Fruit fly (Drosophila melanogaster) whole organism, embryonic: Measurements from ENCODE around the gene CG16854.

Source experiments
- ATbp ChIP-seq: fragments of 200-800 bp; sonication (Bioruptor generic); optimal IDR thresholded peaks from 2 replicates; lab custom pipeline; 2017; ENCODE audit warnings: missing biosample characterization, mild to moderate bottlenecking, missing genetic modification characterization, missing genetic modification reagents
- Abd-B ChIP-seq: fragments of 200-800 bp; sonication (Bioruptor generic); optimal IDR thresholded peaks from 2 replicates; lab custom pipeline; 2018; ENCODE audit warnings: missing biosample characterization, mild to moderate bottlenecking, missing genetic modification characterization, moderate library complexity
- Ada2b ChIP-seq: fragments of 200-800 bp; sonication (Bioruptor generic); IDR thresholded peaks from 2 replicates; pipeline ENCODE4 v1.3.6; 2022; ENCODE audit warnings: missing biosample characterization, missing genetic modification characterization
- CG10321 ChIP-seq: fragments of 200-800 bp; sonication (Bioruptor generic); IDR thresholded peaks from 2 replicates; pipeline ENCODE4 v1.3.6; 2022; ENCODE audit warnings: missing biosample characterization, missing genetic modification characterization
- CG11560 ChIP-seq: fragments of 200-800 bp; sonication (Bioruptor generic); IDR thresholded peaks from 3 replicates; pipeline ENCODE4 v1.3.6; 2022; ENCODE audit warnings: missing biosample characterization, missing genetic modification characterization
- CG12155 ChIP-seq: fragments of 200-800 bp; sonication (Bioruptor generic); optimal IDR thresholded peaks from 3 replicates; lab custom pipeline; 2016; ENCODE audit warnings: missing biosample characterization, missing genetic modification characterization
- CG12236 ChIP-seq: fragments of 200-800 bp; sonication (Bioruptor generic); optimal IDR thresholded peaks from 2 replicates; lab custom pipeline; 2016; ENCODE audit warnings: missing biosample characterization, missing genetic modification characterization
- CG14050 ChIP-seq: fragments of 200-800 bp; sonication (Bioruptor generic); IDR thresholded peaks from 3 replicates; pipeline ENCODE4 v1.3.6; 2022; ENCODE audit warnings: missing biosample characterization, missing genetic modification characterization
- CG17568 ChIP-seq: fragments of 200-800 bp; sonication (Bioruptor generic); optimal IDR thresholded peaks from 2 replicates; lab custom pipeline; 2018; ENCODE audit warnings: missing biosample characterization, mild to moderate bottlenecking, missing genetic modification characterization, moderate library complexity
- CG17612 ChIP-seq: fragments of 200-800 bp; sonication (Bioruptor generic); IDR thresholded peaks from 2 replicates; pipeline ENCODE4 v1.3.6; 2022; ENCODE audit warnings: missing biosample characterization, missing genetic modification characterization
- CG4820 ChIP-seq: fragments of 200-800 bp; sonication (Bioruptor generic); optimal IDR thresholded peaks from 3 replicates; lab custom pipeline; 2016; ENCODE audit warnings: missing biosample characterization, missing genetic modification characterization
- CG5953 ChIP-seq: fragments of 200-800 bp; sonication (Bioruptor generic); IDR thresholded peaks from 2 replicates; pipeline ENCODE4 v1.3.6; 2022; ENCODE audit warnings: missing biosample characterization, missing genetic modification characterization
- CG6272 ChIP-seq: fragments of 200-800 bp; sonication (Bioruptor generic); IDR thresholded peaks from 2 replicates; pipeline ENCODE4 v1.3.6; 2022; ENCODE audit warnings: missing biosample characterization, missing genetic modification characterization
- CG6765 ChIP-seq: fragments of 200-800 bp; sonication (Bioruptor generic); optimal IDR thresholded peaks from 3 replicates; lab custom pipeline; 2017; ENCODE audit warnings: missing biosample characterization, mild to moderate bottlenecking, missing genetic modification characterization
- CG8281 ChIP-seq: fragments of 200-800 bp; sonication (Bioruptor generic); optimal IDR thresholded peaks from 2 replicates; lab custom pipeline; 2018; ENCODE audit warnings: missing biosample characterization, mild to moderate bottlenecking, missing genetic modification characterization, moderate library complexity
- CG8388 ChIP-seq: fragments of 200-800 bp; sonication (Bioruptor generic); optimal IDR thresholded peaks from 2 replicates; lab custom pipeline; 2019; ENCODE audit warnings: missing biosample characterization, mild to moderate bottlenecking, missing genetic modification characterization, moderate library complexity
- CG9876 ChIP-seq: fragments of 200-800 bp; sonication (Bioruptor generic); optimal IDR thresholded peaks from 2 replicates; lab custom pipeline; 2016; ENCODE audit warnings: missing biosample characterization, missing genetic modification characterization
- CoRest ChIP-seq: fragments of 200-800 bp; sonication (Bioruptor generic); optimal IDR thresholded peaks from 3 replicates; lab custom pipeline; 2018; ENCODE audit warnings: missing biosample characterization, mild to moderate bottlenecking, missing genetic modification characterization, moderate library complexity
- Dbx ChIP-seq: fragments of 200-800 bp; sonication (Bioruptor generic); IDR thresholded peaks from 3 replicates; pipeline ENCODE4 v1.3.6; 2022; ENCODE audit warnings: missing biosample characterization, missing genetic modification characterization
- Dek ChIP-seq: fragments of 200-800 bp; sonication (Bioruptor generic); optimal IDR thresholded peaks from 3 replicates; lab custom pipeline; 2019; ENCODE audit warnings: missing biosample characterization, mild to moderate bottlenecking, missing genetic modification characterization, moderate library complexity
- Fer1 ChIP-seq: fragments of 200-800 bp; sonication (Bioruptor generic); optimal IDR thresholded peaks from 2 replicates; lab custom pipeline; 2017; ENCODE audit warnings: missing biosample characterization, mild to moderate bottlenecking, missing genetic modification characterization
- Fer2 ChIP-seq: fragments of 200-800 bp; sonication (Bioruptor generic); optimal IDR thresholded peaks from 2 replicates; lab custom pipeline; 2018; ENCODE audit warnings: missing biosample characterization, mild to moderate bottlenecking, missing genetic modification characterization, moderate library complexity
- Fer3 ChIP-seq: fragments of 200-800 bp; sonication (Bioruptor generic); optimal IDR thresholded peaks from 2 replicates; lab custom pipeline; 2018; ENCODE audit warnings: missing biosample characterization, mild to moderate bottlenecking, missing genetic modification characterization, moderate library complexity
- Hr3 ChIP-seq: fragments of 200-800 bp; sonication (Bioruptor generic); optimal IDR thresholded peaks from 3 replicates; lab custom pipeline; 2016; ENCODE audit warnings: missing biosample characterization, missing genetic modification characterization
- Hr78 ChIP-seq, 2 experiments: fragments of 200-800 bp in 1 of 2; fragments of >200 bp in 1 of 2; sonication (Bioruptor generic) in 1 of 2; optimal IDR thresholded peaks; 2 replicates each; lab custom pipeline; 2017 to 2019; ENCODE audit warnings: missing biosample characterization in 2 of 2, missing genetic modification characterization in 2 of 2, mild to moderate bottlenecking in 1 of 2, moderate library complexity in 1 of 2
- Max ChIP-seq: fragments of 200-800 bp; sonication (Bioruptor generic); optimal IDR thresholded peaks from 2 replicates; lab custom pipeline; 2016; ENCODE audit warnings: missing biosample characterization, mild to moderate bottlenecking, missing genetic modification characterization
- Stat92E ChIP-seq, 3 experiments: fragments of >200 bp in 2 of 3; fragments of 200-800 bp in 1 of 3; sonication (Bioruptor generic) in 1 of 3; optimal IDR thresholded peaks; 2 replicates each; lab custom pipeline; 2017 to 2019; ENCODE audit warnings: missing biosample characterization in 3 of 3, missing genetic modification characterization in 3 of 3, mild to moderate bottlenecking in 1 of 3, moderate library complexity in 1 of 3
- Xbp1 ChIP-seq: fragments of 200-800 bp; sonication (Bioruptor generic); optimal IDR thresholded peaks from 3 replicates; lab custom pipeline; 2016; ENCODE audit warnings: missing biosample characterization, mild to moderate bottlenecking, missing genetic modification characterization
- ab ChIP-seq: fragments of 200-800 bp; sonication (Bioruptor generic); optimal IDR thresholded peaks from 2 replicates; lab custom pipeline; 2016; ENCODE audit warnings: missing biosample characterization, missing genetic modification characterization
- al ChIP-seq: fragments of 200-800 bp; sonication (Bioruptor generic); IDR thresholded peaks from 2 replicates; pipeline ENCODE4 v1.3.6; 2022; ENCODE audit warnings: missing biosample characterization, missing genetic modification characterization
- ap ChIP-seq: fragments of 200-800 bp; sonication (Bioruptor generic); IDR thresholded peaks from 2 replicates; pipeline ENCODE4 v1.3.6; 2022; ENCODE audit warnings: missing biosample characterization, missing genetic modification characterization
- ara ChIP-seq: fragments of 200-800 bp; sonication (Bioruptor generic); IDR thresholded peaks from 2 replicates; pipeline ENCODE4 v1.3.6; 2022; ENCODE audit warnings: missing biosample characterization, missing genetic modification characterization
- chinmo ChIP-seq: fragments of 200-800 bp; sonication (Bioruptor generic); IDR thresholded peaks from 4 replicates; pipeline ENCODE4 v1.3.6; 2022; ENCODE audit warnings: missing biosample characterization, missing genetic modification characterization; ENCODE audit not compliant: partially characterized antibody
- crc ChIP-seq: fragments of 200-800 bp; sonication (Bioruptor generic); optimal IDR thresholded peaks from 2 replicates; lab custom pipeline; 2016; ENCODE audit warnings: missing biosample characterization, missing genetic modification characterization
- disco-r ChIP-seq: fragments of 200-800 bp; sonication (Bioruptor generic); optimal IDR thresholded peaks from 2 replicates; lab custom pipeline; 2016; ENCODE audit warnings: missing biosample characterization, missing genetic modification characterization
- ewg ChIP-seq: fragments of 200-800 bp; sonication (Bioruptor generic); optimal IDR thresholded peaks from 3 replicates; lab custom pipeline; 2017; ENCODE audit warnings: mild to moderate bottlenecking, missing biosample characterization, missing genetic modification reagents, missing genetic modification characterization
- eyg ChIP-seq: fragments of 200-800 bp; sonication (Bioruptor generic); optimal IDR thresholded peaks from 3 replicates; lab custom pipeline; 2016; ENCODE audit warnings: missing biosample characterization, missing genetic modification characterization
- fru ChIP-seq: fragments of >200 bp; optimal IDR thresholded peaks from 2 replicates; lab custom pipeline; 2017
- her ChIP-seq: fragments of 200-800 bp; sonication (Bioruptor generic); optimal IDR thresholded peaks from 2 replicates; lab custom pipeline; 2016; ENCODE audit warnings: missing biosample characterization, missing genetic modification characterization
- kah ChIP-seq: fragments of 200-800 bp; sonication (Bioruptor generic); optimal IDR thresholded peaks from 2 replicates; lab custom pipeline; 2018; ENCODE audit warnings: missing biosample characterization, mild to moderate bottlenecking, missing genetic modification characterization
- klu ChIP-seq: fragments of 200-800 bp; sonication (Bioruptor generic); IDR thresholded peaks from 2 replicates; pipeline ENCODE4 v1.3.6; 2022; ENCODE audit warnings: missing biosample characterization, missing genetic modification characterization
- lbe ChIP-seq: fragments of 200-800 bp; sonication (Bioruptor generic); optimal IDR thresholded peaks from 2 replicates; lab custom pipeline; 2016; ENCODE audit warnings: missing biosample characterization, mild to moderate bottlenecking, missing genetic modification characterization
- pho ChIP-seq: fragments of 200-800 bp; sonication (Bioruptor generic); optimal IDR thresholded peaks from 2 replicates; lab custom pipeline; 2016; ENCODE audit warnings: missing biosample characterization, missing genetic modification characterization
- pita ChIP-seq: fragments of 200-800 bp; sonication (Bioruptor generic); optimal IDR thresholded peaks from 2 replicates; lab custom pipeline; 2017; ENCODE audit warnings: missing biosample characterization, mild to moderate bottlenecking, missing genetic modification characterization
- shn ChIP-seq: fragments of 200-800 bp; sonication (Bioruptor generic); optimal IDR thresholded peaks from 3 replicates; lab custom pipeline; 2016; ENCODE audit warnings: missing biosample characterization, missing genetic modification characterization
- sim ChIP-seq: fragments of 200-800 bp; sonication (Bioruptor generic); IDR thresholded peaks from 2 replicates; pipeline ENCODE4 v1.3.6; 2022; ENCODE audit warnings: missing biosample characterization, missing genetic modification characterization
- tio ChIP-seq: fragments of 200-800 bp; sonication (Bioruptor generic); optimal IDR thresholded peaks from 2 replicates; lab custom pipeline; 2017; ENCODE audit warnings: missing biosample characterization, missing genetic modification characterization, inconsistent platforms
- tna ChIP-seq: fragments of 200-800 bp; sonication (Bioruptor generic); IDR thresholded peaks from 2 replicates; pipeline ENCODE4 v1.3.6; 2022; ENCODE audit warnings: missing biosample characterization, missing genetic modification characterization; ENCODE audit not compliant: partially characterized antibody
- wor ChIP-seq: fragments of 200-800 bp; sonication (Bioruptor generic); IDR thresholded peaks from 2 replicates; pipeline ENCODE4 v1.3.6; 2022; ENCODE audit warnings: missing biosample characterization, missing genetic modification characterization

CG16854 gene

dm6 chr2L:11057333-11058110 is 29.0 kb upstream of the CG16854 start (continued):
- peak; percentile 63 for TF ChIP-seq disco-r
- peak; percentile 69 for TF ChIP-seq ATbp (GFP tag; lab: Kevin White, UChicago)
- TF ChIP-seq lbe (GFP tag; lab: Kevin White, UChicago) = peak; percentile 28
- peak; percentile 65 for TF ChIP-seq CG10321 (GFP tag; lab: Robert Waterston, UW)
- peak; percentile 44 for TF ChIP-seq Fer3 (tag; lab: Kevin White, UChicago)
- peak; percentile 59 for TF ChIP-seq CG12236 (GFP tag; lab: Kevin White, UChicago)
- peak; percentile 49 for TF ChIP-seq CG6765
- TF ChIP-seq kah (GFP tag; lab: Kevin White, UChicago) = peak; percentile 48
- TF ChIP-seq ewg = peak; percentile 54
- TF ChIP-seq CG17612 (GFP tag; lab: Robert Waterston, UW) = no peak
- no peak for TF ChIP-seq CG5953 (GFP tag; lab: Robert Waterston, UW)
- peak; percentile 68 for TF ChIP-seq shn (GFP tag; lab: Kevin White, UChicago)
- peak; percentile 66 for TF ChIP-seq Abd-B
- TF ChIP-seq tio (GFP tag; lab: Kevin White, UChicago) = peak; percentile 78
- TF ChIP-seq Max (GFP tag; lab: Kevin White, UChicago) = peak; percentile 33
- peak; percentile 72 for TF ChIP-seq CG17568 (GFP tag; lab: Kevin White, UChicago)
- TF ChIP-seq ara (GFP tag; lab: Robert Waterston, UW) = peak; percentile 52; the same call in 1 of the 2 replicates
- TF ChIP-seq al (GFP tag; lab: Robert Waterston, UW) = peak; percentile 72
- TF ChIP-seq CG12155 (GFP tag; lab: Kevin White, UChicago) = peak; percentile 44
- TF ChIP-seq chinmo (GFP tag; lab: Robert Waterston, UW) = peak; percentile 78; the same call in 2 of the 4 replicates
- TF ChIP-seq CG9876 (GFP tag; lab: Kevin White, UChicago) = peak; percentile 24
- peak in 1 of 3 experiments; percentile 9 for TF ChIP-seq Stat92E (GFP tag; optimal IDR thresholded peaks at IDR 0.05; lab: Kevin White, UChicago)
- no peak for TF ChIP-seq tna (GFP tag; lab: Robert Waterston, UW)
- no peak for TF ChIP-seq fru (lab: Kevin White, UChicago)
- peak; percentile 42 for TF ChIP-seq Fer1 (GFP tag; lab: Kevin White, UChicago)
- TF ChIP-seq ab (GFP tag; lab: Kevin White, UChicago) = peak; percentile 72
- TF ChIP-seq her (GFP tag; lab: Kevin White, UChicago) = peak; percentile 30
- TF ChIP-seq CG4820 = peak; percentile 38
- peak; percentile 64 for TF ChIP-seq Ada2b (GFP tag; lab: Robert Waterston, UW)
- peak; percentile 79 for TF ChIP-seq CoRest (tag; lab: Kevin White, UChicago)
- peak; percentile 77; the same call in 2 of the 3 replicates for TF ChIP-seq CG11560 (tag; lab: Robert Waterston, UW)
- peak; percentile 45 for TF ChIP-seq CG8281
- TF ChIP-seq wor (GFP tag; lab: Robert Waterston, UW) = peak; percentile 63
- TF ChIP-seq Hr78 (GFP tag; optimal IDR thresholded peaks at IDR 0.05; lab: Kevin White, UChicago) = no peak
- peak; percentile 60 for TF ChIP-seq ap
- peak; percentile 71 for TF ChIP-seq CG8388 (GFP tag; lab: Kevin White, UChicago)
- no peak for TF ChIP-seq pita (GFP tag; lab: Kevin White, UChicago)
- peak; percentile 23 for TF ChIP-seq Fer2 (tag; lab: Kevin White, UChicago)
- peak; percentile 36 for TF ChIP-seq crc (GFP tag; lab: Kevin White, UChicago)
- peak; percentile 70 for TF ChIP-seq CG14050 (GFP tag; lab: Robert Waterston, UW)
- peak; percentile 48 for TF ChIP-seq pho
- peak; percentile 80 for TF ChIP-seq Xbp1 (GFP tag; lab: Kevin White, UChicago)
- peak; percentile 42; the same call in 1 of the 2 replicates for TF ChIP-seq klu (GFP tag; lab: Robert Waterston, UW)
- peak; percentile 79 for TF ChIP-seq Hr3 (GFP tag; lab: Kevin White, UChicago)
- TF ChIP-seq CG6272 (GFP tag; lab: Robert Waterston, UW) = no peak
- TF ChIP-seq eyg = no peak
- no peak for TF ChIP-seq Dbx
- peak; percentile 56; the same call in 1 of the 2 replicates for TF ChIP-seq sim
- TF ChIP-seq Dek (tag; lab: Kevin White, UChicago) = peak; percentile 27
